Fruit fly (Drosophila melanogaster) whole organism, pupa: Measurements from ENCODE around the gene CG15408.

Experiments used
- CG10348 ChIP-seq: fragments of 200-800 bp; sonication (Bioruptor generic); IDR thresholded peaks from 2 replicates; pipeline ENCODE4 v1.3.6; 2022; ENCODE audit warnings: missing biosample characterization, missing genetic modification characterization
- CG14655 ChIP-seq: fragments of 200-800 bp; sonication (Bioruptor generic); optimal IDR thresholded peaks from 3 replicates; lab custom pipeline; 2017; ENCODE audit warnings: mild to moderate bottlenecking, missing biosample characterization, missing genetic modification reagents, missing genetic modification characterization
- CG32121 ChIP-seq: fragments of 200-800 bp; sonication (Bioruptor generic); IDR thresholded peaks from 2 replicates; pipeline ENCODE4 v1.3.6; 2022; ENCODE audit warnings: missing biosample characterization, missing genetic modification characterization
- CG34367 ChIP-seq: fragments of 200-800 bp; sonication (Bioruptor generic); optimal IDR thresholded peaks from 2 replicates; lab custom pipeline; 2018; ENCODE audit warnings: missing biosample characterization, mild to moderate bottlenecking, missing genetic modification characterization
- CG8159 ChIP-seq: fragments of 200-800 bp; sonication (Bioruptor generic); optimal IDR thresholded peaks from 3 replicates; lab custom pipeline; 2018; ENCODE audit warnings: missing biosample characterization, mild to moderate bottlenecking, missing genetic modification characterization, moderate library complexity
- EcR ChIP-seq: fragments of 200-800 bp; sonication (Bioruptor generic); optimal IDR thresholded peaks from 3 replicates; lab custom pipeline; 2019; ENCODE audit warnings: missing biosample characterization, missing genetic modification characterization, mild to moderate bottlenecking, moderate library complexity, missing genetic modification reagents
- Snoo ChIP-seq: fragments of 200-800 bp; sonication (Bioruptor generic); optimal IDR thresholded peaks from 3 replicates; lab custom pipeline; 2017; ENCODE audit warnings: missing biosample characterization, mild to moderate bottlenecking, missing genetic modification characterization, inconsistent platforms

DNA sequence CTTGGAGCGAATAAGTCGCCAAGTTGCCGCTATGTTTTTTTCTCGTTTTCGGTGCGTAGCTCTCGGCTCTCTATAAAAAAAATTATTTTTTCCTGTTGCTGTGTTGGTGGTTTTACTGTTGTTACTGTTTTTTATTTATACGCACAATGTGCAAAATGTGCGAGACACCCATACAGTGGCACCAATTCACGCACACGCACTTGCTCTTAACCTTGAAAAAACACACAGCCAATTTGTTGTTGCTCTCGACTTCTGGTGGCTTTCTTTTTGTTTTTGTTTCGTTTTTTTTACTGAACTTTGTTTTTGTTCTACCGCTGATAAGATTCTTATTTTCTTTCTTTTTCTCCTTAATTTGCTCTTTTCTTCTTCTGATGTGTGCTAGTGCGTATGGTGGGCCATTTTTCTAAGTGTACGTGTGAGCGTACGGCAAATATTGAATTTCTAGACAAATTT lies 23.6 kb downstream of the CG15408 start:
- peak; percentile 52 for TF ChIP-seq CG32121
- peak; percentile 82 for TF ChIP-seq CG8159 (tag; lab: Kevin White, UChicago)
- TF ChIP-seq EcR (GFP tag; lab: Kevin White, UChicago): peak; percentile 78
- TF ChIP-seq CG10348 (GFP tag; lab: Robert Waterston, UW): no peak
- TF ChIP-seq CG14655: no peak
- peak; percentile 20 for TF ChIP-seq Snoo
- peak; percentile 80 for TF ChIP-seq CG34367 (tag; lab: Kevin White, UChicago)
